Worm (Caenorhabditis elegans): ENCODE measurements around the gene fbxa-155.

DNA sequence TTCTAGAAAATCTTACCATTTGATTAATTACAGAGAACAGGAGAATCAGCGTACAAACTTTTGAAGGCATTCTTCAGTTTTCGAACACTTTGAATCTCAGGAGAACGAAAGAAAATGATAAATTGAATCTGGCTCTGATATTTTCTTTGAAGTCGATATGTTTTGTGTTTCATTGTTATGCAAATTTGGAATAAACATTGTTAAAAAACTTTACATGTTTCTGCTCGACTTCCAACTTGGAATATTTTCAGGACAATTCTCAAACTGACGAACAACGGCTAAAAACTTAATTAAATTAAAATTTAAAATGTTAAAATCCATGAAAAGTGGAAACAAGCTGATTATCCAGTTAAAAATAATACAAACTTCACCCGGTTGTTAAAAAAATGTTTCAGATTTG is 21.7 kb downstream of the fbxa-155 start, which contains the start of gene C05B5.1:
- no peak for TF ChIP-seq flt-1 (GFP tag; IDR thresholded peaks at IDR 0.05)
- TF ChIP-seq ztf-23 (GFP tag; IDR thresholded peaks at IDR 0.05), result no peak
- TF ChIP-seq T22C8.4 (GFP tag; IDR thresholded peaks at IDR 0.05), result no peak
- no peak for TF ChIP-seq ref-1 (GFP tag; conservative IDR thresholded peaks at IDR 0.05)
- no peak for TF ChIP-seq med-1 (GFP tag; optimal IDR thresholded peaks at IDR 0.05; ENCODE audit: insufficient read depth)
- no peak for TF ChIP-seq klf-2 (GFP tag; conservative IDR thresholded peaks at IDR 0.05)
- no peak for TF ChIP-seq ztf-29 (GFP tag; IDR thresholded peaks at IDR 0.05)

Data from whole organism, midembryonic.